Fruit fly (Drosophila melanogaster): ENCODE measurements around the gene Ppox.

DNA sequence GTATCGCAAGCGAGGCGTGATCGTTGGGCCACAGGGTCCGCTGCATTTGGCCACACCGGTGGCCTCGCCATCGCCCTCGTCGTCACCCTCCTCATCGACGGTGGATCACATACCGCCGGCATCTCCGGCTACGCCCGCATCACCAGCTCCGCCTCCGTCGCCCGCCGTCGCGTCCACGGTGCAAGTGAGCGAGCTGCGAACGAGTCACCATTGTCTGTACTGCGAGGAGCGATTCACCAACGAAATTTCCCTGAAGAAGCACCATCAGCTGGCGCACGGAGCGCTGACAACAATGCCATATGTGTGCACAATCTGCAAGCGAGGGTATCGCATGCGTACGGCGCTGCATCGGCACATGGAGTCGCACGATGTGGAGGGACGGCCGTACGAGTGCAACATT, 41.1 kb downstream of the Ppox start:
- no peak for TF ChIP-seq CG8478 (optimal IDR thresholded peaks at IDR 0.05)
- no peak for TF ChIP-seq CTCF (optimal IDR thresholded peaks at IDR 0.05)
